Worm (Caenorhabditis elegans) whole organism, L4 larva: ENCODE results near the gene M05D6.9.
A peak's percentile ranks its signal among the peaks of the same experiment; 100 is the strongest.

Experiments used
- D1046.2 ChIP-seq: fragments of 200-800 bp; sonication (Bioruptor generic); IDR thresholded peaks from 2 replicates; pipeline ENCODE4 v1.3.6; 2022; ENCODE audit warnings: missing genetic modification characterization, missing compliant biosample characterization
- F37D6.2 ChIP-seq: sonication (generic microtip); optimal IDR thresholded peaks from 2 replicates; lab custom pipeline; 2016; ENCODE audit warnings: mild to moderate bottlenecking, missing genetic modification characterization, missing compliant biosample characterization
- F49E8.2 ChIP-seq: sonication (generic microtip); optimal IDR thresholded peaks from 2 replicates; lab custom pipeline; 2016; ENCODE audit warnings: missing compliant biosample characterization, mild to moderate bottlenecking, missing genetic modification characterization, borderline replicate concordance
- R02D3.7 ChIP-seq: fragments of 150-350 bp; sonication (generic microtip); optimal IDR thresholded peaks from 3 replicates; lab custom pipeline; 2014; ENCODE audit warnings: missing biosample characterization, missing genetic modification characterization
- T26A8.4 ChIP-seq: fragments of 200-800 bp; sonication (Bioruptor generic); IDR thresholded peaks from 2 replicates; pipeline ENCODE4 v1.3.6; 2022; ENCODE audit warnings: missing genetic modification characterization, missing compliant biosample characterization
- ZK337.2 ChIP-seq: fragments of 200-800 bp; sonication (Bioruptor generic); IDR thresholded peaks from 2 replicates; pipeline ENCODE4 v1.3.6; 2022; ENCODE audit warnings: missing genetic modification reagents, missing genetic modification characterization, missing compliant biosample characterization
- ZK546.5 ChIP-seq, 2 experiments: sonication (generic microtip); optimal IDR thresholded peaks; 2 replicates each; lab custom pipeline; 2017; ENCODE audit warnings: missing biosample characterization in 2 of 2, missing genetic modification characterization in 2 of 2
- aha-1 ChIP-seq: fragments of 150-350 bp; peaks from one replicate; lab custom pipeline; 2014; ENCODE audit warnings: missing biosample characterization, missing genetic modification characterization
- aly-2 ChIP-seq: sonication (generic microtip); optimal IDR thresholded peaks from 2 replicates; lab custom pipeline; 2018; ENCODE audit warnings: missing biosample characterization, missing genetic modification characterization
- ama-1 ChIP-seq: fragments of 150-350 bp; optimal IDR thresholded peaks from 2 replicates; lab custom pipeline; 2014; ENCODE audit warnings: inconsistent platforms, mixed read lengths
- ceh-20 ChIP-seq: fragments of 200-800 bp; sonication (Bioruptor generic); IDR thresholded peaks from 2 replicates; pipeline ENCODE4 v1.3.6; 2022; ENCODE audit warnings: missing genetic modification reagents, missing genetic modification characterization, missing compliant biosample characterization
- ceh-32 ChIP-seq: sonication (generic microtip); optimal IDR thresholded peaks from 2 replicates; lab custom pipeline; 2016; ENCODE audit warnings: mild to moderate bottlenecking, missing genetic modification characterization, missing compliant biosample characterization; ENCODE audit not compliant: poor library complexity
- ceh-82 ChIP-seq: sonication (generic microtip); optimal IDR thresholded peaks from 2 replicates; lab custom pipeline; 2017; ENCODE audit warnings: missing biosample characterization, missing genetic modification characterization
- cey-2 ChIP-seq: sonication (generic microtip); optimal IDR thresholded peaks from 3 replicates; lab custom pipeline; 2017; ENCODE audit warnings: missing genetic modification characterization, mild to moderate bottlenecking, missing compliant biosample characterization, antibody characterized with exemption, borderline replicate concordance; ENCODE audit not compliant: insufficient read depth
- daf-12 ChIP-seq: fragments of 150-350 bp; optimal IDR thresholded peaks from 2 replicates; lab custom pipeline; 2014; ENCODE audit warnings: missing biosample characterization, missing genetic modification reagents, missing genetic modification characterization
- daf-16 ChIP-seq, 3 experiments: sonication (generic microtip); optimal IDR thresholded peaks; 2 replicates each; lab custom pipeline; 2016 to 2017; ENCODE audit warnings: missing genetic modification characterization in 3 of 3, missing genetic modification reagents in 3 of 3, mild to moderate bottlenecking in 2 of 3, missing compliant biosample characterization in 2 of 3, missing biosample characterization in 1 of 3, moderate library complexity in 1 of 3
- daf-19 ChIP-seq: fragments of 200-800 bp; sonication (Bioruptor generic); conservative IDR thresholded peaks from 2 replicates; pipeline ENCODE4 v1.3.6; 2022; ENCODE audit warnings: missing genetic modification characterization, missing compliant biosample characterization
- daf-8 ChIP-seq: fragments of 200-800 bp; sonication (Bioruptor generic); IDR thresholded peaks from 2 replicates; pipeline ENCODE4 v1.3.6; 2022; ENCODE audit warnings: missing genetic modification characterization, missing compliant biosample characterization
- dmd-6 ChIP-seq: fragments of 200-800 bp; sonication (Bioruptor generic); IDR thresholded peaks from 2 replicates; pipeline ENCODE4 v1.3.6; 2022; ENCODE audit warnings: missing genetic modification reagents, missing genetic modification characterization, missing compliant biosample characterization
- gei-8 ChIP-seq: fragments of 200-800 bp; sonication (Bioruptor generic); optimal IDR thresholded peaks from 2 replicates; lab custom pipeline; 2018; ENCODE audit warnings: mild to moderate bottlenecking, missing genetic modification characterization, missing compliant biosample characterization
- hif-1 ChIP-seq, 2 experiments: sonication (generic microtip); optimal IDR thresholded peaks; 2 replicates each; lab custom pipeline; 2016 to 2017; ENCODE audit warnings: missing compliant biosample characterization in 2 of 2, missing genetic modification characterization in 2 of 2, missing genetic modification reagents in 2 of 2, missing genotype in 2 of 2, mild to moderate bottlenecking in 1 of 2
- hlh-11 ChIP-seq: fragments of 200-800 bp; sonication (Bioruptor generic); optimal IDR thresholded peaks from 2 replicates; lab custom pipeline; 2018; ENCODE audit warnings: mild to moderate bottlenecking, missing genetic modification characterization, missing compliant biosample characterization
- hmg-1.1 ChIP-seq: fragments of 200-800 bp; sonication (Bioruptor generic); IDR thresholded peaks from 2 replicates; pipeline ENCODE4 v1.3.6; 2022; ENCODE audit warnings: missing genetic modification reagents, missing genetic modification characterization, missing compliant biosample characterization
- jun-1 ChIP-seq: fragments of 150-350 bp; optimal IDR thresholded peaks from 2 replicates; lab custom pipeline; 2014; ENCODE audit warnings: missing biosample characterization, missing genetic modification reagents, missing genetic modification characterization
- lin-13 ChIP-seq: fragments of 150-350 bp; optimal IDR thresholded peaks from 2 replicates; lab custom pipeline; 2014; ENCODE audit warnings: missing biosample characterization, missing genetic modification reagents, missing genetic modification characterization
- lin-15B ChIP-seq: fragments of 150-350 bp; sonication (generic microtip); optimal IDR thresholded peaks from 3 replicates; lab custom pipeline; 2014; ENCODE audit warnings: missing biosample characterization, missing genetic modification characterization
- lin-29 ChIP-seq: fragments of 200-800 bp; sonication (Bioruptor generic); IDR thresholded peaks from 2 replicates; pipeline ENCODE4 v1.3.6; 2022; ENCODE audit warnings: missing genetic modification reagents, missing genetic modification characterization, missing compliant biosample characterization
- lin-38 ChIP-seq: fragments of 200-800 bp; sonication (Bioruptor generic); IDR thresholded peaks from 2 replicates; pipeline ENCODE4 v1.3.6; 2022; ENCODE audit warnings: missing genetic modification reagents, missing genetic modification characterization, missing compliant biosample characterization
- lin-39 ChIP-seq: fragments of 150-350 bp; optimal IDR thresholded peaks from 2 replicates; lab custom pipeline; 2014; ENCODE audit warnings: missing biosample characterization, missing genetic modification reagents, missing genetic modification characterization
- lir-3 ChIP-seq: sonication (generic microtip); optimal IDR thresholded peaks from 2 replicates; lab custom pipeline; 2016; ENCODE audit warnings: mild to moderate bottlenecking, missing genetic modification characterization, missing compliant biosample characterization
- madf-9 ChIP-seq: fragments of 200-800 bp; sonication (Bioruptor generic); conservative IDR thresholded peaks from 2 replicates; pipeline ENCODE4 v1.3.6; 2022; ENCODE audit warnings: missing genetic modification reagents, missing genetic modification characterization, missing compliant biosample characterization
- mdl-1 ChIP-seq, 2 experiments: fragments of 150-350 bp in 1 of 2; sonication (generic microtip) in 1 of 2; optimal IDR thresholded peaks; 2 replicates each; lab custom pipeline; 2014 to 2017; ENCODE audit warnings: missing biosample characterization in 2 of 2, missing genetic modification characterization in 2 of 2
- mxl-3 ChIP-seq: fragments of 200-800 bp; sonication (Bioruptor generic); optimal IDR thresholded peaks from 2 replicates; lab custom pipeline; 2018; ENCODE audit warnings: mild to moderate bottlenecking, missing genetic modification characterization, missing compliant biosample characterization
- nhr-102 ChIP-seq: sonication (generic microtip); optimal IDR thresholded peaks from 2 replicates; lab custom pipeline; 2016; ENCODE audit warnings: mild to moderate bottlenecking, missing genetic modification characterization, moderate library complexity, missing compliant biosample characterization
- nhr-11 ChIP-seq: fragments of 150-350 bp; optimal IDR thresholded peaks from 2 replicates; lab custom pipeline; 2014; ENCODE audit warnings: missing biosample characterization, missing genetic modification characterization
- nhr-111 ChIP-seq: fragments of 200-800 bp; sonication (Bioruptor generic); optimal IDR thresholded peaks from 2 replicates; lab custom pipeline; 2018; ENCODE audit warnings: mild to moderate bottlenecking, missing genetic modification characterization, missing compliant biosample characterization
- nhr-25 ChIP-seq: sonication (generic microtip); optimal IDR thresholded peaks from 2 replicates; lab custom pipeline; 2017; ENCODE audit warnings: missing genetic modification characterization, mild to moderate bottlenecking, missing compliant biosample characterization, antibody characterized with exemption, moderate library complexity, borderline replicate concordance; ENCODE audit not compliant: insufficient read depth
- nhr-76 ChIP-seq: fragments of 150-350 bp; optimal IDR thresholded peaks from 2 replicates; lab custom pipeline; 2014; ENCODE audit warnings: missing biosample characterization, missing genetic modification characterization
- rbr-2 ChIP-seq: sonication (generic microtip); optimal IDR thresholded peaks from 2 replicates; lab custom pipeline; 2016; ENCODE audit warnings: missing genotype, missing genetic modification characterization, missing compliant biosample characterization
- saeg-2 ChIP-seq: fragments of 200-800 bp; sonication (Bioruptor generic); IDR thresholded peaks from 2 replicates; pipeline ENCODE4 v1.3.6; 2022; ENCODE audit warnings: missing genetic modification reagents, missing genetic modification characterization, missing compliant biosample characterization
- skn-1 ChIP-seq: fragments of 150-350 bp; optimal IDR thresholded peaks from 2 replicates; lab custom pipeline; 2014; ENCODE audit warnings: missing biosample characterization, missing genetic modification characterization
- snpc-1.2 ChIP-seq: fragments of 200-800 bp; sonication (Bioruptor generic); IDR thresholded peaks from 2 replicates; pipeline ENCODE4 v1.3.6; 2022; ENCODE audit warnings: missing genetic modification reagents, missing genetic modification characterization, missing compliant biosample characterization
- snpc-4 ChIP-seq: fragments of 150-350 bp; optimal IDR thresholded peaks from 2 replicates; lab custom pipeline; 2014; ENCODE audit warnings: missing biosample characterization, missing genetic modification characterization
- spr-1 ChIP-seq: sonication (generic microtip); optimal IDR thresholded peaks from 2 replicates; lab custom pipeline; 2016; ENCODE audit warnings: mild to moderate bottlenecking, missing genetic modification characterization, missing compliant biosample characterization
- spr-3 ChIP-seq: fragments of 200-800 bp; sonication (Bioruptor generic); optimal IDR thresholded peaks from 2 replicates; lab custom pipeline; 2018; ENCODE audit warnings: mild to moderate bottlenecking, missing genetic modification characterization, missing compliant biosample characterization
- tag-97 ChIP-seq: fragments of 200-800 bp; sonication (Bioruptor generic); IDR thresholded peaks from 2 replicates; pipeline ENCODE4 v1.3.6; 2022; ENCODE audit warnings: missing genetic modification characterization, missing compliant biosample characterization
- unc-62 ChIP-seq, 3 experiments: fragments of 150-350 bp in 1 of 3; sonication (generic microtip); optimal IDR thresholded peaks in 2 of 3; peaks in 1 of 3; 1 replicate in 1 of 3; 2 replicates in 2 of 3; lab custom pipeline; 2014 to 2017; ENCODE audit warnings: missing biosample characterization in 3 of 3, missing genetic modification characterization in 3 of 3, missing genetic modification reagents in 3 of 3, missing genotype in 1 of 3
- zag-1 ChIP-seq: fragments of 150-350 bp; optimal IDR thresholded peaks from 2 replicates; lab custom pipeline; 2014; ENCODE audit warnings: missing biosample characterization, missing genetic modification characterization
- zfp-2 ChIP-seq: sonication (generic microtip); optimal IDR thresholded peaks from 2 replicates; lab custom pipeline; 2016; ENCODE audit warnings: mild to moderate bottlenecking, missing genetic modification characterization, missing compliant biosample characterization
- zip-11 ChIP-seq: fragments of 200-800 bp; sonication (Bioruptor generic); IDR thresholded peaks from 2 replicates; pipeline ENCODE4 v1.3.6; 2022; ENCODE audit warnings: missing genetic modification characterization, missing compliant biosample characterization
- ztf-7 ChIP-seq: fragments of 150-350 bp; optimal IDR thresholded peaks from 2 replicates; lab custom pipeline; 2014; ENCODE audit warnings: missing biosample characterization, missing genetic modification characterization

Gene M05D6.9

ce11 chrII:8485603-8486002, 8.5 kb upstream of the M05D6.9 start, which contains the start of gene gbh-2 (continued):
- TF ChIP-seq zfp-2 (tag; lab: Kevin White, UChicago) = no peak
- TF ChIP-seq daf-19 (GFP tag; lab: Robert Waterston, UW) = no peak
- peak in 1 of 2 experiments; percentile 19 for TF ChIP-seq mdl-1 (tag; optimal IDR thresholded peaks at IDR 0.05; lab: Kevin White, UChicago)
- TF ChIP-seq F37D6.2 (tag; lab: Kevin White, UChicago) = no peak
- TF ChIP-seq ceh-20 = no peak
- no peak for TF ChIP-seq ceh-32 (tag; lab: Kevin White, UChicago)
- TF ChIP-seq zag-1 = no peak
- TF ChIP-seq unc-62 (GFP tag; optimal IDR thresholded peaks at IDR 0.05 in 1 of 2; lab: Kevin White, UChicago) = no peak
- no peak for TF ChIP-seq unc-62 (tag; optimal IDR thresholded peaks at IDR 0.05; lab: Kevin White, UChicago)
- TF ChIP-seq mxl-3 (GFP tag; lab: Kevin White, UChicago) = no peak
- peak; percentile 42 to 94 for TF ChIP-seq hif-1 (tag; optimal IDR thresholded peaks at IDR 0.05; lab: Kevin White, UChicago)
- TF ChIP-seq jun-1 (tag; lab: Kevin White, UChicago) = no peak
- TF ChIP-seq madf-9 (GFP tag; lab: Robert Waterston, UW) = no peak
- peak; percentile 68 for TF ChIP-seq hlh-11 (tag; lab: Kevin White, UChicago)
- TF ChIP-seq ZK546.5 (tag; optimal IDR thresholded peaks at IDR 0.05; lab: Kevin White, UChicago) = no peak
- no peak for TF ChIP-seq lin-38 (GFP tag; lab: Robert Waterston, UW)
- TF ChIP-seq ztf-7 (tag; lab: Kevin White, UChicago) = peak; percentile 94
- TF ChIP-seq snpc-4 (tag; lab: Kevin White, UChicago) = no peak
- TF ChIP-seq rbr-2 = no peak
- no peak for TF ChIP-seq D1046.2 (GFP tag; lab: Robert Waterston, UW)
- no peak for TF ChIP-seq spr-1
- TF ChIP-seq nhr-11 (tag; lab: Kevin White, UChicago) = no peak
- no peak for TF ChIP-seq ZK337.2
- no peak for TF ChIP-seq lin-39 (tag; lab: Kevin White, UChicago)
- TF ChIP-seq skn-1 = no peak
- TF ChIP-seq nhr-25 (tag; lab: Kevin White, UChicago) = peak; percentile 22
- no peak for TF ChIP-seq hmg-1.1 (GFP tag; lab: Robert Waterston, UW)
- TF ChIP-seq saeg-2 = no peak
- no peak for TF ChIP-seq daf-8
- no peak for TF ChIP-seq ceh-82
- TF ChIP-seq lin-15B = no peak
- TF ChIP-seq nhr-76 (tag; lab: Kevin White, UChicago) = no peak
- no peak for TF ChIP-seq snpc-1.2 (GFP tag; lab: Robert Waterston, UW)
- no peak for TF ChIP-seq daf-12
- TF ChIP-seq aly-2 = no peak
- no peak for TF ChIP-seq T26A8.4
- peak; percentile 42 for TF ChIP-seq cey-2 (tag; lab: Kevin White, UChicago)
- TF ChIP-seq lin-13 (GFP tag; lab: Kevin White, UChicago) = no peak
- TF ChIP-seq gei-8 (GFP tag; lab: Kevin White, UChicago) = no peak
- peak; percentile 43 for TF ChIP-seq aha-1 (tag; lab: Kevin White, UChicago)
- no peak for TF ChIP-seq spr-3 (GFP tag; lab: Kevin White, UChicago)
- no peak for TF ChIP-seq nhr-111
- no peak for TF ChIP-seq zip-11 (GFP tag; lab: Robert Waterston, UW)
- no peak for TF ChIP-seq daf-16 (GFP tag; optimal IDR thresholded peaks at IDR 0.05; lab: Kevin White, UChicago)
- peak; percentile 72 for TF ChIP-seq daf-16 (tag; optimal IDR thresholded peaks at IDR 0.05; lab: Kevin White, UChicago)
- TF ChIP-seq R02D3.7 = no peak
- TF ChIP-seq nhr-102 = peak; percentile 42
- TF ChIP-seq F49E8.2 = no peak
- no peak for TF ChIP-seq tag-97 (GFP tag; lab: Robert Waterston, UW)
- no peak for TF ChIP-seq ama-1 (lab: Kevin White, UChicago)
- TF ChIP-seq lin-29 = no peak
- no peak for TF ChIP-seq lir-3 (tag; lab: Kevin White, UChicago)
- peak; percentile 90 for TF ChIP-seq dmd-6 (GFP tag; lab: Robert Waterston, UW)
